Worm (Caenorhabditis elegans) whole organism, early embryonic: ENCODE measurements around the gene snpc-1.3.

ENCODE experiments used
- F13C5.2 ChIP-seq: sonication (generic microtip); optimal IDR thresholded peaks from 2 replicates; lab custom pipeline; 2017; ENCODE audit warnings: mild to moderate bottlenecking, missing genetic modification characterization, inconsistent platforms, missing compliant biosample characterization
- aly-1 ChIP-seq: sonication (generic microtip); optimal IDR thresholded peaks from 2 replicates; lab custom pipeline; 2016; ENCODE audit warnings: missing genetic modification characterization, missing compliant biosample characterization
- ama-1 ChIP-seq: fragments of 150-350 bp; optimal IDR thresholded peaks from 2 replicates; lab custom pipeline; 2014
- ceh-13 ChIP-seq: fragments of 200-800 bp; sonication (Bioruptor generic); optimal IDR thresholded peaks from 2 replicates; lab custom pipeline; 2018; ENCODE audit warnings: mild to moderate bottlenecking, missing genetic modification characterization, missing compliant biosample characterization
- ceh-36 ChIP-seq: sonication (generic microtip); optimal IDR thresholded peaks from 2 replicates; lab custom pipeline; 2016; ENCODE audit warnings: missing genetic modification characterization, inconsistent platforms, missing compliant biosample characterization
- ets-7 ChIP-seq: sonication (generic microtip); optimal IDR thresholded peaks from 2 replicates; lab custom pipeline; 2016; ENCODE audit warnings: missing genotype, missing genetic modification characterization, missing compliant biosample characterization
- flt-1 ChIP-seq: fragments of 200-800 bp; sonication (Bioruptor generic); IDR thresholded peaks from 2 replicates; pipeline ENCODE4 v1.3.6; 2022; ENCODE audit warnings: missing genetic modification characterization, missing compliant biosample characterization
- hmbx-1 ChIP-seq: sonication (generic microtip); optimal IDR thresholded peaks from 2 replicates; lab custom pipeline; 2016; ENCODE audit warnings: mild to moderate bottlenecking, missing genetic modification characterization, missing compliant biosample characterization
- hmg-4 ChIP-seq: fragments of 200-800 bp; sonication (Bioruptor generic); optimal IDR thresholded peaks from 2 replicates; lab custom pipeline; 2018; ENCODE audit warnings: mild to moderate bottlenecking, missing genetic modification characterization, missing compliant biosample characterization
- pes-1 ChIP-seq: fragments of 200-800 bp; sonication (Bioruptor generic); IDR thresholded peaks from 2 replicates; pipeline ENCODE4 v1.3.6; 2022; ENCODE audit warnings: missing genetic modification reagents, missing genetic modification characterization, missing compliant biosample characterization
- scrt-1 ChIP-seq: fragments of 200-800 bp; sonication (Bioruptor generic); IDR thresholded peaks from 2 replicates; pipeline ENCODE4 v1.3.6; 2022; ENCODE audit warnings: missing genetic modification characterization, missing compliant biosample characterization
- sea-1 ChIP-seq: fragments of 200-800 bp; sonication (Bioruptor generic); conservative IDR thresholded peaks from 2 replicates; pipeline ENCODE4 v1.3.6; 2022; ENCODE audit warnings: missing genetic modification characterization, missing compliant biosample characterization
- tbx-37 ChIP-seq: fragments of 200-800 bp; sonication (Bioruptor generic); conservative IDR thresholded peaks from 2 replicates; pipeline ENCODE4 v1.3.6; 2022; ENCODE audit warnings: missing genetic modification reagents, missing genetic modification characterization, missing compliant biosample characterization
- tra-4 ChIP-seq: sonication (generic microtip); optimal IDR thresholded peaks from 2 replicates; lab custom pipeline; 2017; ENCODE audit warnings: missing genetic modification characterization, missing compliant biosample characterization

ce11 chrV:5426337-5426736, 12.6 kb downstream of the snpc-1.3 start:
- TF ChIP-seq ama-1 (lab: Kevin White, UChicago) (no peak), hmbx-1 (tag; lab: Kevin White, UChicago) (no peak), F13C5.2 (no peak), hmg-4 (no peak), scrt-1 (GFP tag; lab: Robert Waterston, UW) (no peak), flt-1 (no peak), ceh-13 (GFP tag; lab: Kevin White, UChicago) (no peak), aly-1 (tag; lab: Kevin White, UChicago) (no peak), sea-1 (GFP tag; lab: Robert Waterston, UW) (no peak), pes-1 (GFP tag; lab: Robert Waterston, UW) (no peak), tra-4 (tag; lab: Kevin White, UChicago) (no peak), ets-7 (tag; lab: Kevin White, UChicago) (no peak), ceh-36 (tag; lab: Kevin White, UChicago) (no peak), tbx-37 (no peak)
